Fruit fly (Drosophila melanogaster): ENCODE data around the gene CG12511.

DNA sequence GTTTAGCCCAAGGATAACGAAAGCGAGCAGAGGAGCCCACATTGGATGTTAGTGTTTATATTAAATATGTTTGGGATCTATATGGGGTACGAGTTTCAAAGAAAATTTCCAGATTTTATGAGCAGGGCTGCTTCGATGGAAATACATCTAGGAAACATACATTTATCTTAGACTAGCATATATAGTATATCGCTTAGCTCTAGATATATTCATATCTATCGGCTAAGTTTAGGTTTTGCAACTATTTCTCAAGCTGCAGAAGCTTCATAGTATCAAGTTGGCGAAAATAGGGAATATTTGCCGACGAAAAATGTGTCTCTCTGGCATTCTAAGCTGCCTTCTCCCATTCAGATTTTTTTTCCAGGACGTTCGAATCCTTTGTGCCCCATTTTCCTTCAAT, 50.3 kb downstream of the CG12511 start, which contains the start of gene CG14006:
- TF ChIP-seq CG4318 (GFP tag; optimal IDR thresholded peaks at IDR 0.05) = no peak
- no peak for TF ChIP-seq Met (GFP tag; optimal IDR thresholded peaks at IDR 0.05)
- TF ChIP-seq CG32006 (GFP tag; optimal IDR thresholded peaks at IDR 0.05) = no peak

All from whole organism, prepupa.